Worm (Caenorhabditis elegans): Measurements from ENCODE around the gene exos-8.
A peak's percentile ranks its signal among the peaks of the same experiment; 100 is the strongest.

Gene exos-8

DNA sequence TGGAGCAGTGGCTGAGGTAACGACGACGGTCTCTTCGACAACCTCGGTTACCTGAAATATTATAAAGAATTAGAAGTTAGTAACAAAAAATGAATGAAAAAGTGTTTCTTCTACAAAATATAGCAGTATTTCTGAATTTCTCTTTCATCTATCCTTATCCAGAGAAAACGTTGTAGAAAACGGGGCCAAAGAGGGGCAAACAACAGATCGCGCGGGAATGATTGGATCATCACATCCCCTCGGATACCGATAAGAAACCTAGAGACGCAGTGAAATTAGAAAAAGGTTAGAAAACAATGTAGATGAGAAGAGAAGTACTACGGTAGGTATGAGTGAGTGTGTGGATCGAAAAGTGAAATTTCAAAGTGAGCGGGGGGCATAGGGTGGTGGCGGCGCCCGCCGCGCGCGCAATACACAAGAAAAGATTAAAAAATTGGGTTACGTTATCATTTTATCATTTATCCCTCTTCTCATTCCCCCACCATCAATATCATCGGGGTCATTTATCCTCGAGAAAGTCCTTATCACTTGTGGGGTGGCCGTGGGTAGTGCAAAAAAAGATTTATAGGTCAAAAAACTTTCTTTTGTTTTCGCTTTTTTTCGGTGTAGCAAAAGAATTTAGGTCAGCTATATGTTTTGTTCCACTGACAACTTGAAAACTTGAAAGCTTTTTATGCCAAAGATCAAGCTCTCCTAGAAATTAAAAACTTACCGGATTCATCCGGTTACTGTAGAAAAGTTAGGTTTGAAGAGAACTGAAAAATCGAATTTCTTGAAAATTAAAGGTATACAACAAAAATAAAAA lies 29.1 kb upstream of the exos-8 start, which contains the start of the genes dpy-10 and T14B4.19:
TSS of gene dpy-10 (minus strand) at position 51 of the 805 bp plus-strand sequence.
TSS of gene T14B4.19 (minus strand) at position 755 of the 805 bp plus-strand sequence.
- TF ChIP-seq unc-86 (tag; optimal IDR thresholded peaks at IDR 0.05) (no peak), nhr-85 (tag) (peak; percentile 64), unc-30 (tag; optimal IDR thresholded peaks at IDR 0.05) (no peak), blmp-1 (tag; optimal IDR thresholded peaks at IDR 0.05) (peak; percentile 99), elt-3 (tag; optimal IDR thresholded peaks at IDR 0.05) (peak in 2 of 6 experiments; percentile 87 to 98), lin-14 (GFP tag; optimal IDR thresholded peaks at IDR 0.05) (peak; percentile 42)

DNA sequence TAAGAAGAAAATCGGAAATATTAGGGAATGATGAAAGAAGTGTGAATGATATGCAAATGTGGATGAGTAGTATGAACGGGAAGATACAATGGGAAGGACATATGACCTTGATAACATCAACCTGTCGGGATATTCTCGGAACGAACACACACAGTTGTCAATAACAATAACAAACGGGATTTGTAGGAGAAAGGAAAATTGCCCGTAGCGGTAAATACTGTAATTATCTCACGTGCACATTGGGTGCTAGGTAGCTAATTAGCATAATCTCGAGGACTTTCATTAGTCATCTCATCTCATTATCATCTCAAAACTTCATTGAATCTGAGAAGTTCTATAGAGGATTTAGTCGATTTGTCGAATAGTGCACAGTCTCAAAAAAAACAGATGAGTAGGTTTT lies 28.5 kb upstream of the exos-8 start:
- TF ChIP-seq elt-3 (tag; optimal IDR thresholded peaks at IDR 0.05) (no peak), ceh-8 (GFP tag; optimal IDR thresholded peaks at IDR 0.05) (no peak), nhr-11 (tag; optimal IDR thresholded peaks at IDR 0.05) (no peak), fos-1 (tag; optimal IDR thresholded peaks at IDR 0.05) (no peak), nhr-77 (tag; optimal IDR thresholded peaks at IDR 0.05) (no peak), sox-4 (tag; optimal IDR thresholded peaks at IDR 0.05) (no peak), vab-15 (tag; optimal IDR thresholded peaks at IDR 0.05) (no peak), hpl-2 (GFP tag; optimal IDR thresholded peaks at IDR 0.05) (no peak)

- TF ChIP-seq blmp-1 (tag; optimal IDR thresholded peaks at IDR 0.05) (peak; percentile 99), elt-3 (tag; optimal IDR thresholded peaks at IDR 0.05) (peak in 1 of 6 experiments; percentile 11), C34B4.2 (tag; optimal IDR thresholded peaks at IDR 0.05) (no peak)
Observed at ce11 chrII:6713832-6714342, 27.6 kb upstream of the exos-8 start, which contains the start of gene dpy-2. Gene dpy-2 (plus strand): TSS chrII:6714292.

ce11 chrII:6715853-6716252 lies 25.6 kb upstream of the exos-8 start:
- TF ChIP-seq blmp-1 (tag; optimal IDR thresholded peaks at IDR 0.05) (peak; percentile 86), mdl-1 (tag; optimal IDR thresholded peaks at IDR 0.05) (no peak)

DNA sequence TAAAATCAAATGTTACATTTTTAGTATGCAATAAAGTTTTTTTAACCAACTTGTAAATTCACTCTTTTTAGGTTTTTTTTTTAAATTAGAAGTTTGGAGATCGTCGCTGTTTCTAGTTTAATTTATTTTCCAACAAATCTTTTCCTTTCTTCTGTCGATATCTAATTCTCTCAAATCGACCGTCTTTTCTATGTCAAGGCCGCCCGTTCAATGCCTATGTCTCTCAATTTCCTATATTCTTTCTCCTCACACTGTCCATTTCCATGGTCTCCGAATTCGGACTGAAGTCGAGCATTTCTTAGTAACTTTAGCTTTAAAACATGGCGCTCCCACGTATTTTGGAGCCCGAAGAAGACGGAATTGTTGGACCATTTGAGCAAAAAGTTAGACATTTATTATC lies 24.9 kb upstream of the exos-8 start, which contains the start of the genes T14B4.5 and T14B4.20:
TSS of gene T14B4.5 (plus strand) at position 226 of the 400 bp plus-strand sequence.
TSS of gene T14B4.20 (plus strand) at position 264 of the 400 bp plus-strand sequence.
- peak; percentile 80 for TF ChIP-seq blmp-1 (tag; optimal IDR thresholded peaks at IDR 0.05)
- no peak for TF ChIP-seq dpl-1 (GFP tag; optimal IDR thresholded peaks at IDR 0.05)
- no peak for TF ChIP-seq nhr-71 (tag; optimal IDR thresholded peaks at IDR 0.05)
- no peak for TF ChIP-seq ceh-63 (GFP tag; optimal IDR thresholded peaks at IDR 0.05)
- TF ChIP-seq ceh-8 (GFP tag; optimal IDR thresholded peaks at IDR 0.05): no peak
- TF ChIP-seq lin-39 (tag; optimal IDR thresholded peaks at IDR 0.05): no peak
- no peak for TF ChIP-seq alr-1 (tag; optimal IDR thresholded peaks at IDR 0.05; ENCODE audit: borderline replicate concordance)
- no peak for TF ChIP-seq hlh-17 (GFP tag; optimal IDR thresholded peaks at IDR 0.05; ENCODE audit: borderline replicate concordance)
- TF ChIP-seq dsc-1 (tag; optimal IDR thresholded peaks at IDR 0.05): no peak

- TF ChIP-seq skn-1 (tag; optimal IDR thresholded peaks at IDR 0.05) (no peak), aly-2 (tag; optimal IDR thresholded peaks at IDR 0.05) (no peak), aha-1 (tag; optimal IDR thresholded peaks at IDR 0.05) (no peak), ztf-11 (tag; optimal IDR thresholded peaks at IDR 0.05) (no peak), lin-39 (tag; optimal IDR thresholded peaks at IDR 0.05) (no peak), nhr-84 (tag; optimal IDR thresholded peaks at IDR 0.05) (no peak), grh-1 (GFP tag; IDR thresholded peaks at IDR 0.05) (no peak), lir-3 (tag; optimal IDR thresholded peaks at IDR 0.05; ENCODE audit: poor library complexity) (no peak), nhr-20 (tag; optimal IDR thresholded peaks at IDR 0.05) (no peak), lsy-2 (tag; optimal IDR thresholded peaks at IDR 0.05) (no peak), tlp-1 (tag; optimal IDR thresholded peaks at IDR 0.05) (no peak), zip-4 (GFP tag; optimal IDR thresholded peaks at IDR 0.05) (no peak), nhr-19 (GFP tag; conservative IDR thresholded peaks at IDR 0.05) (no peak), hlh-4 (tag; optimal IDR thresholded peaks at IDR 0.05) (no peak)
Observed at ce11 chrII:6718221-6718620, 23.3 kb upstream of the exos-8 start, which contains the start of gene tsp-10. Gene tsp-10 (plus strand): TSS chrII:6718586.

Data from whole organism, L1 larva.